Worm (Caenorhabditis elegans) whole organism, L3 larva: Measurements from ENCODE around the gene T25B9.5.

Experiments used
- ama-1 ChIP-seq: fragments of 150-350 bp; optimal IDR thresholded peaks from 2 replicates; lab custom pipeline; 2018
- ceh-16 ChIP-seq: sonication (generic microtip); optimal IDR thresholded peaks from 2 replicates; lab custom pipeline; 2017; ENCODE audit warnings: missing biosample characterization, missing genetic modification characterization
- ceh-9 ChIP-seq: sonication (generic microtip); optimal IDR thresholded peaks from 2 replicates; lab custom pipeline; 2018; ENCODE audit warnings: missing biosample characterization, missing genetic modification characterization
- elt-1 ChIP-seq: fragments of 150-350 bp; optimal IDR thresholded peaks from 2 replicates; lab custom pipeline; 2014; ENCODE audit warnings: missing biosample characterization, missing genetic modification characterization
- elt-3 ChIP-seq, 3 experiments: fragments of 150-350 bp in 1 of 3; sonication (generic microtip) in 2 of 3; optimal IDR thresholded peaks; 2 replicates in 2 of 3; 4 replicates in 1 of 3; lab custom pipeline; 2014 to 2017; ENCODE audit warnings: missing biosample characterization in 3 of 3, missing genetic modification characterization in 3 of 3
- fkh-2 ChIP-seq: fragments of 150-350 bp; optimal IDR thresholded peaks from 2 replicates; lab custom pipeline; 2014; ENCODE audit warnings: missing biosample characterization, missing genetic modification reagents, missing genetic modification characterization
- lin-15B ChIP-seq: fragments of 150-350 bp; optimal IDR thresholded peaks from 2 replicates; lab custom pipeline; 2014; ENCODE audit warnings: missing biosample characterization, missing genetic modification characterization
- nhr-43 ChIP-seq: sonication (generic microtip); optimal IDR thresholded peaks from 2 replicates; lab custom pipeline; 2016; ENCODE audit warnings: mild to moderate bottlenecking, missing genetic modification characterization, missing compliant biosample characterization; ENCODE audit not compliant: poor library complexity, severe bottlenecking
- nhr-76 ChIP-seq: fragments of 150-350 bp; sonication (generic microtip); optimal IDR thresholded peaks from 5 replicates; lab custom pipeline; 2014; ENCODE audit warnings: missing biosample characterization, missing genetic modification characterization
- pqm-1 ChIP-seq: fragments of 150-350 bp; optimal IDR thresholded peaks from 2 replicates; lab custom pipeline; 2017; ENCODE audit warnings: missing biosample characterization, missing genetic modification characterization, inconsistent platforms
- tbx-2 ChIP-seq: sonication (generic microtip); optimal IDR thresholded peaks from 2 replicates; lab custom pipeline; 2016; ENCODE audit warnings: mild to moderate bottlenecking, missing genetic modification characterization, missing compliant biosample characterization
- ztf-11 ChIP-seq: fragments of 150-350 bp; optimal IDR thresholded peaks from 2 replicates; lab custom pipeline; 2014; ENCODE audit warnings: missing biosample characterization, missing genetic modification characterization
- ztf-4 ChIP-seq: fragments of 150-350 bp; optimal IDR thresholded peaks from 2 replicates; lab custom pipeline; 2014; ENCODE audit warnings: missing biosample characterization, missing genetic modification characterization

DNA sequence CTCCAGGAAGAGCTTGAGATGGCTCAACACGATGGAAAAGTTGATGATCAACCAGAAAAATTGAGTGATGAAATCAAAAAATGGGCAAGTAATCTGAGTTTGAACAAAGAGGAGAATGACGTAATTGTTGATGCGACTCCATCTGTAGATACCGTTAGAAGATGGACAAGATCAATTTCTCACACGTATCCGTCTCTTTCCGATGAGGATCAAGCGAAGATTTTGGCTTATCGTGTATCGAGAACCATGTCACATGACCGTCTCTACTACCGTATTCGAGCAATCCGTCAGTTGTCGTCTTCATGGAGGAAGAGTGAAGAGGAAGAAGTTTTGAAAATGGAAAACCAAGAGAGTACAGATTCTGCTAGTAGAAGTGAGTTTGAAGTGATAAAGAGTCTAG, 36.5 kb downstream of the T25B9.5 start:
- TF ChIP-seq elt-1 (tag; lab: Kevin White, UChicago), result no peak
- TF ChIP-seq tbx-2 (tag; lab: Kevin White, UChicago), result no peak
- TF ChIP-seq ztf-11 (tag; lab: Kevin White, UChicago), result no peak
- no peak for TF ChIP-seq pqm-1
- no peak for TF ChIP-seq ceh-16 (tag; lab: Kevin White, UChicago)
- no peak for TF ChIP-seq elt-3 (tag; optimal IDR thresholded peaks at IDR 0.05; lab: Kevin White, UChicago)
- no peak for TF ChIP-seq ceh-9 (tag; lab: Kevin White, UChicago)
- no peak for TF ChIP-seq nhr-43 (tag; lab: Kevin White, UChicago)
- TF ChIP-seq fkh-2 (tag; lab: Kevin White, UChicago), result no peak
- TF ChIP-seq ama-1 (lab: Kevin White, UChicago), result no peak
- TF ChIP-seq nhr-76, result no peak
- no peak for TF ChIP-seq ztf-4 (tag; lab: Kevin White, UChicago)
- no peak for TF ChIP-seq lin-15B (tag; lab: Kevin White, UChicago)
